Worm (Caenorhabditis elegans) whole organism, late embryonic: ENCODE results near the gene idpp-11.

ENCODE experiments used
- ama-1 ChIP-seq: fragments of 150-350 bp; optimal IDR thresholded peaks from 2 replicates; lab custom pipeline; 2014
- ceh-2 ChIP-seq: sonication (generic microtip); optimal IDR thresholded peaks from 2 replicates; lab custom pipeline; 2016; ENCODE audit warnings: missing genotype, missing genetic modification characterization, missing compliant biosample characterization
- ceh-48 ChIP-seq: sonication (generic microtip); optimal IDR thresholded peaks from 2 replicates; lab custom pipeline; 2016; ENCODE audit warnings: missing genetic modification characterization, inconsistent platforms, missing compliant biosample characterization
- elt-2 ChIP-seq: sonication (generic microtip); optimal IDR thresholded peaks from 2 replicates; lab custom pipeline; 2016; ENCODE audit warnings: missing genetic modification reagents, missing genetic modification characterization, missing compliant biosample characterization
- hlh-13 ChIP-seq: fragments of 200-800 bp; sonication (Bioruptor generic); optimal IDR thresholded peaks from 2 replicates; lab custom pipeline; 2018; ENCODE audit warnings: mild to moderate bottlenecking, missing genetic modification characterization, missing compliant biosample characterization
- madf-2 ChIP-seq: sonication (generic microtip); optimal IDR thresholded peaks from 2 replicates; lab custom pipeline; 2017; ENCODE audit warnings: missing genetic modification characterization, missing compliant biosample characterization
- npax-4 ChIP-seq: sonication (generic microtip); optimal IDR thresholded peaks from 2 replicates; lab custom pipeline; 2016; ENCODE audit warnings: missing genetic modification characterization, missing compliant biosample characterization
- pha-2 ChIP-seq: sonication (generic microtip); optimal IDR thresholded peaks from 2 replicates; lab custom pipeline; 2017; ENCODE audit warnings: mild to moderate bottlenecking, missing genetic modification characterization, missing compliant biosample characterization
- pha-4 ChIP-seq: fragments of 150-350 bp; optimal IDR thresholded peaks from 2 replicates; lab custom pipeline; 2018; ENCODE audit warnings: missing biosample characterization, missing genetic modification reagents, missing genetic modification characterization
- rnt-1 ChIP-seq: sonication (generic microtip); optimal IDR thresholded peaks from 2 replicates; lab custom pipeline; 2016; ENCODE audit warnings: missing genetic modification characterization, missing compliant biosample characterization
- syd-9 ChIP-seq: sonication (generic microtip); optimal IDR thresholded peaks from 2 replicates; lab custom pipeline; 2016; ENCODE audit warnings: mild to moderate bottlenecking, missing genetic modification characterization, moderate library complexity, missing compliant biosample characterization
- unc-42 ChIP-seq: sonication (generic microtip); optimal IDR thresholded peaks from 2 replicates; lab custom pipeline; 2016; ENCODE audit warnings: missing genotype, missing genetic modification characterization, missing compliant biosample characterization

ce11 chrX:7825707-7826106, 16.6 kb upstream of the idpp-11 start:
- TF ChIP-seq ceh-2 (tag; lab: Kevin White, UChicago) (no peak), pha-2 (tag; lab: Kevin White, UChicago) (no peak), pha-4 (no peak), ama-1 (lab: Kevin White, UChicago) (peak; percentile 63), elt-2 (tag; lab: Kevin White, UChicago) (peak; percentile 44), syd-9 (tag; lab: Kevin White, UChicago) (no peak), hlh-13 (GFP tag; lab: Kevin White, UChicago) (no peak), rnt-1 (tag; lab: Kevin White, UChicago) (peak; percentile 18), unc-42 (tag; lab: Kevin White, UChicago) (no peak), npax-4 (tag; lab: Kevin White, UChicago) (no peak), ceh-48 (no peak), madf-2 (no peak)
